Worm (Caenorhabditis elegans): ENCODE data around the gene sdz-35.

DNA sequence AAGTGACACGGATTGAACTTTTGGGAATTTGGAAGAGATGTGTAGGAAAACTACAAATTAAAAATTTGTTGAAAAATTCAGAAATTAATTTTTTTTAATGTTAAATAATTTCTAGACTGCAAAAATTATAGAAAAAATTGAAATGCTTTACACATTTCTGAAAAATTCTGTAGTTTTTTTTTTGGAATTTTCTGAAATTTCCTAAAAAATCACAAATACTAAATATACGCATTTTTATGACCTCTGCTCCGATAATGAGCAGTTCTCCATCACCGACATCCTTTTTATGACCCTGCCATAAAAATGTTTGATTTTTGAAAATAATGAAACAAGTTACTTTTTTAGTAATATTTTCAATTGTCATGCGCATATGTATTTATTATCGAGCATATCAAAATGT is 36.2 kb upstream of the sdz-35 start:
- no peak for TF ChIP-seq lsy-2 (tag; optimal IDR thresholded peaks at IDR 0.05)
- no peak for TF ChIP-seq nhr-76 (tag; optimal IDR thresholded peaks at IDR 0.05)
